Fruit fly (Drosophila melanogaster) whole organism, adult: ENCODE data around the gene Ilp8.

ENCODE experiments used
- CG11617 ChIP-seq: fragments of 200-800 bp; sonication (Bioruptor generic); optimal IDR thresholded peaks from 2 replicates; lab custom pipeline; 2017; ENCODE audit warnings: mild to moderate bottlenecking, missing biosample characterization, missing genetic modification reagents, missing genetic modification characterization
- CG12768 ChIP-seq: fragments of 200-800 bp; sonication (Bioruptor generic); optimal IDR thresholded peaks from 2 replicates; lab custom pipeline; 2017; ENCODE audit warnings: missing biosample characterization, missing genetic modification characterization, mild to moderate bottlenecking, moderate library complexity, missing genetic modification reagents
- CG1620 ChIP-seq: fragments of 200-800 bp; sonication (Bioruptor generic); optimal IDR thresholded peaks from 2 replicates; lab custom pipeline; 2016; ENCODE audit warnings: missing biosample characterization, missing genetic modification characterization
- CG33017 ChIP-seq: fragments of 200-800 bp; sonication (Bioruptor generic); optimal IDR thresholded peaks from 2 replicates; lab custom pipeline; 2018; ENCODE audit warnings: missing biosample characterization, mild to moderate bottlenecking, missing genetic modification characterization, moderate library complexity
- CG5204 ChIP-seq: fragments of 200-800 bp; sonication (Bioruptor generic); optimal IDR thresholded peaks from 2 replicates; lab custom pipeline; 2016; ENCODE audit warnings: missing biosample characterization, missing genetic modification characterization
- Clk ChIP-seq: fragments of 200-800 bp; sonication (Bioruptor generic); optimal IDR thresholded peaks from 2 replicates; lab custom pipeline; 2017; ENCODE audit warnings: missing biosample characterization, missing genetic modification characterization
- Crg-1 ChIP-seq: fragments of 200-800 bp; sonication (Bioruptor generic); optimal IDR thresholded peaks from 2 replicates; lab custom pipeline; 2016; ENCODE audit warnings: missing biosample characterization, missing genetic modification characterization
- pad ChIP-seq: fragments of 200-800 bp; sonication (Bioruptor generic); optimal IDR thresholded peaks from 3 replicates; lab custom pipeline; 2017; ENCODE audit warnings: missing biosample characterization, missing genetic modification characterization, mild to moderate bottlenecking, moderate library complexity, missing genetic modification reagents
- tj ChIP-seq: fragments of 200-800 bp; sonication (Bioruptor generic); optimal IDR thresholded peaks from 3 replicates; lab custom pipeline; 2017; ENCODE audit warnings: missing biosample characterization, mild to moderate bottlenecking, missing genetic modification characterization, moderate library complexity

- TF ChIP-seq tj (GFP tag; lab: Kevin White, UChicago): no peak
- no peak for TF ChIP-seq pad
- TF ChIP-seq CG12768 (GFP tag; lab: Kevin White, UChicago): no peak
- no peak for TF ChIP-seq CG5204
- no peak for TF ChIP-seq CG1620 (GFP tag; lab: Kevin White, UChicago)
- TF ChIP-seq Clk (GFP tag; lab: Kevin White, UChicago): no peak
- TF ChIP-seq CG33017 (tag; lab: Kevin White, UChicago): no peak
- TF ChIP-seq CG11617 (GFP tag; lab: Kevin White, UChicago): no peak
- no peak for TF ChIP-seq Crg-1 (GFP tag; lab: Kevin White, UChicago)
These were observed 26.5 kb downstream of the Ilp8 start for dm6 chr3L:17005415-17005796.
